Fruit fly (Drosophila melanogaster) whole organism, prepupa: ENCODE data around the gene CG43407.

ENCODE experiments used
- Blimp-1 ChIP-seq: fragments of 200-800 bp; sonication (Bioruptor generic); optimal IDR thresholded peaks from 3 replicates; lab custom pipeline; 2017; ENCODE audit warnings: missing biosample characterization, missing genetic modification characterization, mild to moderate bottlenecking, moderate library complexity, missing genetic modification reagents
- CG10631 ChIP-seq: fragments of 200-800 bp; sonication (Bioruptor generic); optimal IDR thresholded peaks from 2 replicates; lab custom pipeline; 2016; ENCODE audit warnings: missing biosample characterization, missing genetic modification characterization
- CG10669 ChIP-seq: fragments of 200-800 bp; sonication (Bioruptor generic); optimal IDR thresholded peaks from 3 replicates; lab custom pipeline; 2018; ENCODE audit warnings: missing biosample characterization, mild to moderate bottlenecking, missing genetic modification characterization, moderate library complexity
- CG34406 ChIP-seq: fragments of 200-800 bp; sonication (Bioruptor generic); optimal IDR thresholded peaks from 3 replicates; lab custom pipeline; 2016; ENCODE audit warnings: missing biosample characterization, missing genetic modification characterization
- CG6808 ChIP-seq: fragments of 200-800 bp; sonication (Bioruptor generic); optimal IDR thresholded peaks from 3 replicates; lab custom pipeline; 2017; ENCODE audit warnings: missing biosample characterization, missing genetic modification characterization, mild to moderate bottlenecking, moderate library complexity, missing genetic modification reagents
- Eip75B ChIP-seq: fragments of 200-800 bp; sonication (Bioruptor generic); optimal IDR thresholded peaks from 3 replicates; lab custom pipeline; 2016; ENCODE audit warnings: missing biosample characterization, missing genetic modification characterization
- Eip78C ChIP-seq: fragments of 200-800 bp; sonication (Bioruptor generic); peaks from one replicate; lab custom pipeline; 2016; ENCODE audit warnings: missing biosample characterization, missing genetic modification characterization
- Ets21C ChIP-seq: fragments of 200-800 bp; sonication (Bioruptor generic); optimal IDR thresholded peaks from 3 replicates; lab custom pipeline; 2016; ENCODE audit warnings: missing biosample characterization, missing genetic modification characterization
- Ets96B ChIP-seq: fragments of 200-800 bp; optimal IDR thresholded peaks from 2 replicates; lab custom pipeline; 2019; ENCODE audit warnings: missing biosample characterization, mild to moderate bottlenecking, missing genetic modification characterization, moderate library complexity
- Sox14 ChIP-seq: fragments of 200-800 bp; sonication (Bioruptor generic); optimal IDR thresholded peaks from 3 replicates; lab custom pipeline; 2016; ENCODE audit warnings: missing biosample characterization, missing genetic modification characterization
- fd85E ChIP-seq: fragments of 200-800 bp; sonication (Bioruptor generic); optimal IDR thresholded peaks from 3 replicates; lab custom pipeline; 2016; ENCODE audit warnings: missing biosample characterization, missing genetic modification characterization

DNA sequence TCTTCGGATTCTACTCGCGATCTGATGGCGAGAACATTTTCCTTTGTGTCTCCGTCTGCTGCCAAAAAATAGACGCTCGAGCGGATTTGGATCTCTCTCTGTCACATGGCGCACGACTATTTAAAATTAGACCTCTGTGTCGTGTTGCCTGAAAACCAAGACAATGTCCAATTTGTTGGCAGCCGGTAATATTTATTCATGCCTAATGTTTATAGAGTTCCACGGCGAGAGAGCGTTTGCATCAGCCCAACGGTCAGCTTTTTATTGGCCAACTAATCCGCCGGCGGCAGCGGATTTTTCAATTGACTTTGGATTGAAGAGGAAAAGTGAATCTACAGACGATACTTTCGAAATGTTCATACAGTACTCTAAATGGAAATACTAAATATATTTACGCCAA is 50.0 kb downstream of the CG43407 start, which contains the start of gene SmydA-2:
- TF ChIP-seq Ets96B (tag; lab: Kevin White, UChicago) (no peak), CG6808 (GFP tag; lab: Kevin White, UChicago) (no peak), CG10631 (no peak), Blimp-1 (GFP tag; lab: Kevin White, UChicago) (no peak), Sox14 (GFP tag; lab: Kevin White, UChicago) (no peak), Eip78C (GFP tag; lab: Kevin White, UChicago) (peak; percentile 17), CG34406 (GFP tag; lab: Kevin White, UChicago) (no peak), fd85E (GFP tag; lab: Kevin White, UChicago) (no peak), Ets21C (GFP tag; lab: Kevin White, UChicago) (no peak), CG10669 (GFP tag; lab: Kevin White, UChicago) (no peak), Eip75B (no peak)
